Fruit fly (Drosophila melanogaster): Measurements from ENCODE around the gene CG42728.

Gene CG42728

dm6 chr3L:15537916-15538581 is 10.1 kb upstream of the CG42728 start (continued):
- peak; percentile 21 for TF ChIP-seq CG8319 (GFP tag; optimal IDR thresholded peaks at IDR 0.05)
- TF ChIP-seq Eip78C (GFP tag), result peak; percentile 93
- peak; percentile 29 for TF ChIP-seq CG8632 (GFP tag; optimal IDR thresholded peaks at IDR 0.05)
- peak; percentile 55 for TF ChIP-seq acj6 (GFP tag; optimal IDR thresholded peaks at IDR 0.05)
- peak; percentile 71 for TF ChIP-seq Sox14 (GFP tag; optimal IDR thresholded peaks at IDR 0.05)
- TF ChIP-seq net (GFP tag; optimal IDR thresholded peaks at IDR 0.05), result peak; percentile 71
- peak; percentile 70 for TF ChIP-seq CG10631 (GFP tag; optimal IDR thresholded peaks at IDR 0.05)
- TF ChIP-seq CG6808 (GFP tag; optimal IDR thresholded peaks at IDR 0.05), result peak; percentile 64
- peak; percentile 62 for TF ChIP-seq Ets96B (tag; optimal IDR thresholded peaks at IDR 0.05)
- TF ChIP-seq spab (GFP tag; optimal IDR thresholded peaks at IDR 0.05), result peak; percentile 60
- TF ChIP-seq CG6276 (GFP tag; optimal IDR thresholded peaks at IDR 0.05), result peak; percentile 79
- TF ChIP-seq achi (GFP tag; optimal IDR thresholded peaks at IDR 0.05), result peak; percentile 76
- peak; percentile 27 for TF ChIP-seq fd59A (GFP tag; optimal IDR thresholded peaks at IDR 0.05)
- TF ChIP-seq Hr39 (GFP tag; optimal IDR thresholded peaks at IDR 0.05), result peak; percentile 47
- TF ChIP-seq pdm3 (GFP tag; optimal IDR thresholded peaks at IDR 0.05), result peak; percentile 68
- TF ChIP-seq CG7368 (GFP tag; optimal IDR thresholded peaks at IDR 0.05), result no peak
- TF ChIP-seq CG6854 (GFP tag; optimal IDR thresholded peaks at IDR 0.05), result no peak
- TF ChIP-seq CG6792 (GFP tag; optimal IDR thresholded peaks at IDR 0.05), result peak; percentile 27
- peak; percentile 41 for TF ChIP-seq dac (GFP tag; optimal IDR thresholded peaks at IDR 0.05)
- TF ChIP-seq eg (GFP tag; IDR thresholded peaks at IDR 0.05), result peak; percentile 62; the same call in 1 of the 3 replicates
- TF ChIP-seq CG31627 (GFP tag; optimal IDR thresholded peaks at IDR 0.05), result peak; percentile 37
- TF ChIP-seq CG11902 (GFP tag; optimal IDR thresholded peaks at IDR 0.05), result peak; percentile 5
- peak; percentile 63 for TF ChIP-seq Eip75B (GFP tag; optimal IDR thresholded peaks at IDR 0.05)
- peak; percentile 79 for TF ChIP-seq CG15336 (GFP tag; IDR thresholded peaks at IDR 0.05)
- no peak for TF ChIP-seq fkh (GFP tag; optimal IDR thresholded peaks at IDR 0.05)
- no peak for TF ChIP-seq CG9139 (GFP tag; optimal IDR thresholded peaks at IDR 0.05)
- TF ChIP-seq esn (GFP tag; optimal IDR thresholded peaks at IDR 0.05), result peak; percentile 46
- TF ChIP-seq CG6163 (GFP tag; IDR thresholded peaks at IDR 0.05), result peak; percentile 36; the same call in 2 of the 3 replicates
- TF ChIP-seq Lpt (GFP tag; optimal IDR thresholded peaks at IDR 0.05), result peak; percentile 66
- TF ChIP-seq ss (GFP tag; optimal IDR thresholded peaks at IDR 0.05), result peak; percentile 36 to 67
- TF ChIP-seq vri (GFP tag; optimal IDR thresholded peaks at IDR 0.05), result no peak
- TF ChIP-seq Hr4 (GFP tag; optimal IDR thresholded peaks at IDR 0.05), result peak; percentile 86
- TF ChIP-seq Smox (GFP tag; optimal IDR thresholded peaks at IDR 0.05), result peak; percentile 55

DNA sequence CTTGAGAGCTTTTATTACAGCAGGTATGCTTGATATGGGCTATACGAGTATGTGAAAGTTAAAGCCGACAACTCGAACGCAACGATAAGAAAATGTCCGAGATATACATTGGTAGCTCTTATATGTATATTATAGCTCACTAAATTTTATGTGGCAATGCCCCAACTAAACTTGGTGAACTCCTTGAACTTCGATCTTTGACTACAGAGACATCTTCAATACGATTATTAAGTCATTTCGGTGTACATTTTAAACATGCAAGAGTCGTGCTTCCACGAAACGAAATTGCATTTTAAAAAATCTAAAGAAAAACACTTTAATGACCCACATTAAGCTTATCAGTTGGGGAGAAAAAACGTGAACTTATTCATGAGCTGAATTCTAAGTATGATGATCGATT is 8.6 kb upstream of the CG42728 start:
- no peak for TF ChIP-seq pdm3 (GFP tag; optimal IDR thresholded peaks at IDR 0.05)
- TF ChIP-seq net (GFP tag; optimal IDR thresholded peaks at IDR 0.05), result no peak
- peak; percentile 71 for TF ChIP-seq svp (GFP tag)
- no peak for TF ChIP-seq fd85E (GFP tag; optimal IDR thresholded peaks at IDR 0.05)
- no peak for TF ChIP-seq CG4318 (GFP tag; optimal IDR thresholded peaks at IDR 0.05)
- TF ChIP-seq Ets21C (GFP tag; optimal IDR thresholded peaks at IDR 0.05), result no peak

DNA sequence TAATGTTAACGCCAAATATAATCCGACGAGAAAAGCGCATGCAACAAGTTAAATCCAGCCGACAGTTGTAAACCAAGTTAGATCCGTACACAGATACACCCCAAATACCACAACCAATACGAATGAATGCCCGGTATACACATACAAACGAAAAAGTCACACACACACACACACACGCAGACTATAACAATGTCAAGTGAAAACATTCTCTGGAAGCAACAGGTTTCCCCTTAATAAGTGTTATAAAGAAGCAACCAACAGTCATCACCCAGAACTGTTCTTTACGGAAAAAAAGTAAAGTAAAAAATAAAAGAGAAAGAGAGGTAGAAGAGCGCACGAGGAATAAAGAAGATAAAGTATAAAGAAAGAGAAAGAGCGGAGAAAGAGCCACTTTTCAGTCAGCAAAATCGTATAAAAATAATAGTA is 7.8 kb upstream of the CG42728 start:
- TF ChIP-seq Eip93F (GFP tag; optimal IDR thresholded peaks at IDR 0.05), result peak; percentile 23
- TF ChIP-seq CG15336 (GFP tag; IDR thresholded peaks at IDR 0.05), result no peak
- peak; percentile 7; the same call in 1 of the 3 replicates for TF ChIP-seq CG6163 (GFP tag; IDR thresholded peaks at IDR 0.05)
- TF ChIP-seq Blimp-1 (GFP tag; optimal IDR thresholded peaks at IDR 0.05), result peak; percentile 8
- no peak for TF ChIP-seq CG16779 (tag; optimal IDR thresholded peaks at IDR 0.05)
- TF ChIP-seq eg (GFP tag; IDR thresholded peaks at IDR 0.05), result 0 out of 3 replicates have a peak, but pooled peaks have one; percentile 8
- no peak for TF ChIP-seq Hr4 (GFP tag; optimal IDR thresholded peaks at IDR 0.05)
- peak in 1 of 2 experiments; percentile 49 for TF ChIP-seq ss (GFP tag; optimal IDR thresholded peaks at IDR 0.05)
- TF ChIP-seq Eip78C (GFP tag), result peak; percentile 29
- TF ChIP-seq dsx (GFP tag; optimal IDR thresholded peaks at IDR 0.05; ENCODE audit: poor library complexity, severe bottlenecking), result peak; percentile 83
- TF ChIP-seq CG6808 (GFP tag; optimal IDR thresholded peaks at IDR 0.05), result peak; percentile 25
- 0 out of 3 replicates have a peak, but pooled peaks have one; percentile 18 for TF ChIP-seq CG8119 (GFP tag; IDR thresholded peaks at IDR 0.05)
- TF ChIP-seq CG1621 (tag; optimal IDR thresholded peaks at IDR 0.05), result peak; percentile 3
